Worm (Caenorhabditis elegans) whole organism, mixed stage, embryonic: ENCODE data around the gene clik-1.

ENCODE experiments used
- M03D4.4 ChIP-seq: sonication (generic microtip); optimal IDR thresholded peaks from 2 replicates; lab custom pipeline; 2017; ENCODE audit warnings: mild to moderate bottlenecking, missing genetic modification characterization, missing compliant biosample characterization
- bed-3 ChIP-seq: fragments of 200-800 bp; sonication (Bioruptor generic); optimal IDR thresholded peaks from 3 replicates; lab custom pipeline; 2018; ENCODE audit warnings: mild to moderate bottlenecking, missing genetic modification characterization, moderate library complexity, missing compliant biosample characterization
- blmp-1 ChIP-seq: fragments of 150-350 bp; optimal IDR thresholded peaks from 2 replicates; lab custom pipeline; 2014; ENCODE audit warnings: missing biosample characterization, missing genetic modification characterization
- ceh-39 ChIP-seq: fragments of 150-350 bp; optimal IDR thresholded peaks from 2 replicates; lab custom pipeline; 2014; ENCODE audit warnings: missing biosample characterization, missing genetic modification characterization
- ceh-43 ChIP-seq: fragments of 200-800 bp; sonication (Bioruptor generic); optimal IDR thresholded peaks from 2 replicates; lab custom pipeline; 2018; ENCODE audit warnings: mild to moderate bottlenecking, missing genetic modification characterization, moderate library complexity, missing compliant biosample characterization
- ceh-83 ChIP-seq: fragments of 200-800 bp; sonication (Bioruptor generic); optimal IDR thresholded peaks from 2 replicates; lab custom pipeline; 2018; ENCODE audit warnings: mild to moderate bottlenecking, missing genetic modification characterization, missing compliant biosample characterization
- ces-1 ChIP-seq: fragments of 150-350 bp; optimal IDR thresholded peaks from 2 replicates; lab custom pipeline; 2014; ENCODE audit warnings: missing biosample characterization, missing genetic modification reagents, missing genetic modification characterization
- drap-1 ChIP-seq: fragments of 200-800 bp; sonication (Bioruptor generic); optimal IDR thresholded peaks from 3 replicates; lab custom pipeline; 2018; ENCODE audit warnings: mild to moderate bottlenecking, missing genetic modification characterization, missing compliant biosample characterization
- elt-1 ChIP-seq: sonication (generic microtip); optimal IDR thresholded peaks from 2 replicates; lab custom pipeline; 2017; ENCODE audit warnings: missing genetic modification characterization, mild to moderate bottlenecking, missing compliant biosample characterization, antibody characterized with exemption, moderate library complexity, borderline replicate concordance; ENCODE audit not compliant: insufficient read depth
- elt-3 ChIP-seq: fragments of 150-350 bp; optimal IDR thresholded peaks from 2 replicates; lab custom pipeline; 2014; ENCODE audit warnings: missing biosample characterization, missing genetic modification characterization
- flh-1 ChIP-seq: fragments of 200-800 bp; sonication (Bioruptor generic); optimal IDR thresholded peaks from 2 replicates; lab custom pipeline; 2018; ENCODE audit warnings: mild to moderate bottlenecking, missing genetic modification characterization, moderate library complexity, missing compliant biosample characterization
- ham-2 ChIP-seq: fragments of 200-800 bp; sonication (Bioruptor generic); optimal IDR thresholded peaks from 2 replicates; lab custom pipeline; 2018; ENCODE audit warnings: mild to moderate bottlenecking, missing genetic modification characterization, missing compliant biosample characterization
- hlh-1 ChIP-seq: fragments of 150-350 bp; optimal IDR thresholded peaks from 2 replicates; lab custom pipeline; 2014; ENCODE audit warnings: missing biosample characterization, missing genetic modification reagents, missing genetic modification characterization
- lsy-2 ChIP-seq: fragments of 150-350 bp; optimal IDR thresholded peaks from 2 replicates; lab custom pipeline; 2014; ENCODE audit warnings: missing biosample characterization, missing genetic modification characterization
- mep-1 ChIP-seq: fragments of 150-350 bp; optimal IDR thresholded peaks from 2 replicates; lab custom pipeline; 2017; ENCODE audit warnings: missing biosample characterization, missing genetic modification reagents, missing genetic modification characterization, inconsistent platforms
- nhr-12 ChIP-seq: fragments of 150-350 bp; optimal IDR thresholded peaks from 2 replicates; lab custom pipeline; 2014; ENCODE audit warnings: missing biosample characterization, missing genetic modification characterization
- nhr-76 ChIP-seq: sonication (generic microtip); optimal IDR thresholded peaks from 2 replicates; lab custom pipeline; 2017; ENCODE audit warnings: missing biosample characterization, missing genetic modification characterization
- sptf-1 ChIP-seq: sonication (generic microtip); optimal IDR thresholded peaks from 2 replicates; lab custom pipeline; 2017; ENCODE audit warnings: mild to moderate bottlenecking, missing genetic modification characterization, moderate library complexity, missing compliant biosample characterization
- tbx-8 ChIP-seq: fragments of 200-800 bp; sonication (Bioruptor generic); optimal IDR thresholded peaks from 2 replicates; lab custom pipeline; 2018; ENCODE audit warnings: mild to moderate bottlenecking, missing genetic modification characterization, moderate library complexity, missing compliant biosample characterization
- unc-120 ChIP-seq: sonication (generic microtip); optimal IDR thresholded peaks from 2 replicates; lab custom pipeline; 2017; ENCODE audit warnings: missing genetic modification characterization, missing compliant biosample characterization; ENCODE audit not compliant: poor library complexity, severe bottlenecking
- unc-39 ChIP-seq: fragments of 150-350 bp; optimal IDR thresholded peaks from 2 replicates; lab custom pipeline; 2014; ENCODE audit warnings: missing biosample characterization, missing genetic modification characterization
- unc-62 ChIP-seq: fragments of 150-350 bp; optimal IDR thresholded peaks from 2 replicates; lab custom pipeline; 2014; ENCODE audit warnings: missing biosample characterization, missing genetic modification reagents, missing genetic modification characterization
- zip-8 ChIP-seq: fragments of 150-350 bp; optimal IDR thresholded peaks from 2 replicates; lab custom pipeline; 2014; ENCODE audit warnings: missing biosample characterization, missing genetic modification characterization

The clik-1 gene

DNA sequence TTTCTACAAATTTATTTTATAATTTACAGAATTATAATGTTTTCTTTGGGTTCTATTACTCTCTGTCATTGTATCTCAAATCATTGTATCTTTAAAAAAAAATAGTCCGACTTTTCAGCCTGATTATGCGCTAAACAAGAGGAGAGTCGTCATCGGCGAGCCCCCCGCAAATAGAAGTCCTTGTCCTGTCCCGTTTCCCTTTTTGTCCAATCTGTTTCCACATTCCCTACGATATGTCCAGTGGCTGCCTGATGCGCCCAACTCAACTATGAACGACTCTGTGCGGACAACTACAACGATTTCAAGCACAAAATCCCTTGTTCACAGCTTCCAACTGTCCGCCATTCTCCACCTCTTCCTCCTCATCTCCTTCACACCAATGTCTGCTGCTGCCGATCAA is 10.5 kb downstream of the clik-1 start, which contains the start of gene dbl-1:
dbl-1 (plus strand) TSS at position 119 of the 400 bp plus-strand sequence.
- no peak for TF ChIP-seq unc-120 (tag; lab: Kevin White, UChicago)
- TF ChIP-seq blmp-1 (tag; lab: Kevin White, UChicago) = no peak
- no peak for TF ChIP-seq bed-3 (GFP tag; lab: Kevin White, UChicago)
- no peak for TF ChIP-seq unc-62 (GFP tag; lab: Kevin White, UChicago)
- no peak for TF ChIP-seq ham-2
- no peak for TF ChIP-seq ceh-39 (tag; lab: Kevin White, UChicago)

DNA sequence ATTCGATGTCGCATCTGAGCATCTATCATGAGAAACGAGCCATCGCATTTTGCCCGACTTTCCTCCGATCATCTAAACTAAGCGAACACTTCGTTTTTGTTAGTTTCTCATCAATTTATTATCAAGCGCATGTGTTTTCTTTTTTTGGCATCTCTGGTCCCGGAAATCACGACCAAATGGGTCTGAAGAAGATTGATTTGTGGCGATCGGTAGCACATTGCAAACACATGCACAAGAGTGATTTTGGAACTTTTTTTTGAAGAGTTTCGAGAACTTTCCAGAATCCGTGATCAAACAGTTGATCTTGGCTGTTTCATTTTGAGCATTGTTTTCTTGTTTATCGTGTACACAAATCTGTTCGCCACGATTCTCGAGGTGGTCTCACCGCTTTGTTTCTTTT is 15.3 kb downstream of the clik-1 start:
- TF ChIP-seq ceh-39 (tag; lab: Kevin White, UChicago) = no peak
- TF ChIP-seq unc-39 (tag; lab: Kevin White, UChicago) = no peak
- TF ChIP-seq elt-1 (tag; lab: Kevin White, UChicago) = no peak
- no peak for TF ChIP-seq M03D4.4 (tag; lab: Kevin White, UChicago)

ce11 chrV:6751493-6752100 is 16.9 kb downstream of the clik-1 start:
- peak; percentile 32 for TF ChIP-seq hlh-1
- no peak for TF ChIP-seq tbx-8 (GFP tag; lab: Kevin White, UChicago)
- peak; percentile 65 for TF ChIP-seq unc-120 (tag; lab: Kevin White, UChicago)

DNA sequence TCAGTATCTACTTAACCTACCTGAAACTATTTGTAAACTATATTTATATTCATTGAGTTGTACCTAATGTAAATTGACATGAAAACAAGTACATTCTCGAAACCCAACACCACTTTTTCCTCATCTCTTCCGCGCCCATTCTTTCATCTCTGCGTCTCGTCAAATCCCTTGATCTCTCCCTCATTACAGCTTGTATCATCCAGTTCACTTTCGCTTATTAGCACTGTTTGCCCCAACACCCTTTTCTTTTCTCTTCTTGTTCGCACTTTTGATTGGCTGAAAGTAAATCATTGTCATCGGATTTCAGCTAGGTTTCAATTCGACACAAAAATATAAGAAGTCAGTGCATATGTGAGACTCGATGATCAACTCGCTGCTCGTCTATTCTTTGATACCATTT is 23.8 kb downstream of the clik-1 start, which contains the start of gene T25F10.3:
T25F10.3 (plus strand) TSS at position 308 of the 400 bp plus-strand sequence.
- TF ChIP-seq unc-39 (tag; lab: Kevin White, UChicago) = no peak
- no peak for TF ChIP-seq unc-62 (GFP tag; lab: Kevin White, UChicago)
- TF ChIP-seq blmp-1 (tag; lab: Kevin White, UChicago) = peak; percentile 30

DNA sequence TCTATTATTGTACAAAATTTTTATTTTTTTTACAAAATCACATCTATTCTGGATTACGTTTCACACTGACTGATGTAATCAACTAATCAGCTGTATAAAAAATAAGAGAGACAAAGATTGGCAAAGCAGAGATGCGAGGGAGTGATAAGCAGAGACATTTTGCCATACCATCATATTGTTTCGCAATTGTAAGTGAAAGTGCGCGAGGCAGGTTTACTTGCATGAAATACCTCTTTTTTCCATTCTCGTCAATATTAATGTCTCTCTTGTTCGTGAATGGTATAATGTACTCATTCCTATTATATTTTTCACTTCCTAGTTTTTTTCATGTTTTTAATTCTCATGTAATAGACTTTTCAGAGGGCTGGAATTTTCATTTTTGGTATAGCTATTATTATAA is 31.7 kb downstream of the clik-1 start:
- peak; percentile 15 for TF ChIP-seq blmp-1 (tag; lab: Kevin White, UChicago)
- peak; percentile 59 for TF ChIP-seq elt-1 (tag; lab: Kevin White, UChicago)
- no peak for TF ChIP-seq mep-1 (tag; lab: Kevin White, UChicago)

DNA sequence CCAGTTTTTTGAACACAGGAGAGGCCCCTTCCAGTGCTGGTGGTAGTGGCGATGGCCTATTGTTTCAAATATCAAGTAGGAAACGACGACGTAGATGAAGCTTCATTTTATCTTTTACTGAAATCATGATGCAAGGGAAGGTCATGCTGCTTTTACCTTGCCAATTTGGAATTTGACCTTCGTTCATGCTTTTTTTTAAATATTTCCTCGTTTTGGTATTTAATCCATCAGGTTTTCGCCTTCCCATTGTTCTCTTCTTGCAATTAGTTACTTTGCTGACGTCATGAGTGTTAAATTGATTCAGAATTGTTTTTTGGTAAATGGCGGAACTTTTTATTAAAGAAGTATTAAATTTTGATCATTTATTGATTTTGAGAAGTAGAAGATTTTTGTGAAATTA is 32.4 kb downstream of the clik-1 start:
- TF ChIP-seq elt-1 (tag; lab: Kevin White, UChicago) (no peak), unc-39 (tag; lab: Kevin White, UChicago) (no peak), tbx-8 (GFP tag; lab: Kevin White, UChicago) (no peak), nhr-76 (tag; lab: Kevin White, UChicago) (no peak), drap-1 (GFP tag; lab: Kevin White, UChicago) (no peak), unc-62 (GFP tag; lab: Kevin White, UChicago) (no peak), ceh-43 (GFP tag; lab: Kevin White, UChicago) (no peak), ceh-83 (GFP tag; lab: Kevin White, UChicago) (no peak)

ce11 chrV:6732995-6733394 is 35.5 kb downstream of the clik-1 start, which contains the start of gene grl-8:
Gene grl-8 (minus strand): TSS chrV:6733095.
- no peak for TF ChIP-seq elt-3 (tag; lab: Kevin White, UChicago)
- peak; percentile 19 for TF ChIP-seq ces-1 (GFP tag; lab: Kevin White, UChicago)

ce11 chrV:6731594-6731993 is 36.9 kb downstream of the clik-1 start, which contains the start of gene grl-9:
Gene grl-9 (minus strand): TSS chrV:6731694.
- TF ChIP-seq nhr-76 (tag; lab: Kevin White, UChicago) (no peak), lsy-2 (tag; lab: Kevin White, UChicago) (no peak), unc-62 (GFP tag; lab: Kevin White, UChicago) (no peak), unc-120 (tag; lab: Kevin White, UChicago) (no peak), mep-1 (tag; lab: Kevin White, UChicago) (no peak), unc-39 (tag; lab: Kevin White, UChicago) (no peak), flh-1 (GFP tag; lab: Kevin White, UChicago) (no peak), nhr-12 (tag; lab: Kevin White, UChicago) (no peak), tbx-8 (GFP tag; lab: Kevin White, UChicago) (no peak), zip-8 (no peak), sptf-1 (tag; lab: Kevin White, UChicago) (no peak), elt-3 (tag; lab: Kevin White, UChicago) (no peak)
